Fruit fly (Drosophila melanogaster) whole organism, adult: ENCODE data around the gene Syx17.

Source experiments
- CG11617 ChIP-seq: fragments of 200-800 bp; sonication (Bioruptor generic); optimal IDR thresholded peaks from 2 replicates; lab custom pipeline; 2017; ENCODE audit warnings: mild to moderate bottlenecking, missing biosample characterization, missing genetic modification reagents, missing genetic modification characterization
- CG12768 ChIP-seq: fragments of 200-800 bp; sonication (Bioruptor generic); optimal IDR thresholded peaks from 2 replicates; lab custom pipeline; 2017; ENCODE audit warnings: missing biosample characterization, missing genetic modification characterization, mild to moderate bottlenecking, moderate library complexity, missing genetic modification reagents
- CG14711 ChIP-seq: fragments of 200-800 bp; sonication (Bioruptor generic); optimal IDR thresholded peaks from 2 replicates; lab custom pipeline; 2018; ENCODE audit warnings: missing biosample characterization, mild to moderate bottlenecking, missing genetic modification characterization, moderate library complexity
- CG1620 ChIP-seq: fragments of 200-800 bp; sonication (Bioruptor generic); optimal IDR thresholded peaks from 2 replicates; lab custom pipeline; 2016; ENCODE audit warnings: missing biosample characterization, missing genetic modification characterization
- CG33017 ChIP-seq: fragments of 200-800 bp; sonication (Bioruptor generic); optimal IDR thresholded peaks from 2 replicates; lab custom pipeline; 2018; ENCODE audit warnings: missing biosample characterization, mild to moderate bottlenecking, missing genetic modification characterization, moderate library complexity
- CG5204 ChIP-seq: fragments of 200-800 bp; sonication (Bioruptor generic); optimal IDR thresholded peaks from 2 replicates; lab custom pipeline; 2016; ENCODE audit warnings: missing biosample characterization, missing genetic modification characterization
- CG7045 ChIP-seq: fragments of 200-800 bp; sonication (Bioruptor generic); optimal IDR thresholded peaks from 2 replicates; lab custom pipeline; 2017; ENCODE audit warnings: missing biosample characterization, mild to moderate bottlenecking, missing genetic modification characterization
- CG7101 ChIP-seq: fragments of 200-800 bp; sonication (Bioruptor generic); optimal IDR thresholded peaks from 2 replicates; lab custom pipeline; 2018; ENCODE audit warnings: missing biosample characterization, mild to moderate bottlenecking, missing genetic modification characterization, moderate library complexity
- Clk ChIP-seq: fragments of 200-800 bp; sonication (Bioruptor generic); optimal IDR thresholded peaks from 2 replicates; lab custom pipeline; 2017; ENCODE audit warnings: missing biosample characterization, missing genetic modification characterization
- Crg-1 ChIP-seq: fragments of 200-800 bp; sonication (Bioruptor generic); optimal IDR thresholded peaks from 2 replicates; lab custom pipeline; 2016; ENCODE audit warnings: missing biosample characterization, missing genetic modification characterization
- Hr96 ChIP-seq: fragments of 200-800 bp; sonication (Bioruptor generic); optimal IDR thresholded peaks from 2 replicates; lab custom pipeline; 2016; ENCODE audit warnings: missing biosample characterization, missing genetic modification characterization
- Mnt ChIP-seq: fragments of 200-800 bp; sonication (Bioruptor generic); optimal IDR thresholded peaks from 2 replicates; lab custom pipeline; 2016; ENCODE audit warnings: missing biosample characterization, mild to moderate bottlenecking, missing genetic modification characterization
- bab1 ChIP-seq: fragments of 200-800 bp; sonication (Bioruptor generic); optimal IDR thresholded peaks from 3 replicates; lab custom pipeline; 2019; ENCODE audit warnings: missing biosample characterization, mild to moderate bottlenecking, missing genetic modification characterization, moderate library complexity
- cic ChIP-seq: fragments of 200-800 bp; sonication (Bioruptor generic); optimal IDR thresholded peaks from 2 replicates; lab custom pipeline; 2017; ENCODE audit warnings: missing biosample characterization, mild to moderate bottlenecking, missing genetic modification characterization, moderate library complexity
- cnc ChIP-seq, 2 experiments: fragments of >200 bp; optimal IDR thresholded peaks; 2 replicates each; lab custom pipeline; 2017
- kay ChIP-seq: fragments of 200-800 bp; sonication (Bioruptor generic); peaks from one replicate; lab custom pipeline; 2016; ENCODE audit warnings: missing biosample characterization, missing genetic modification characterization, borderline replicate concordance
- ovo ChIP-seq: fragments of 200-800 bp; sonication (Bioruptor generic); optimal IDR thresholded peaks from 2 replicates; lab custom pipeline; 2016; ENCODE audit warnings: missing biosample characterization, missing genetic modification characterization
- pad ChIP-seq: fragments of 200-800 bp; sonication (Bioruptor generic); optimal IDR thresholded peaks from 3 replicates; lab custom pipeline; 2017; ENCODE audit warnings: missing biosample characterization, missing genetic modification characterization, mild to moderate bottlenecking, moderate library complexity, missing genetic modification reagents
- tj ChIP-seq: fragments of 200-800 bp; sonication (Bioruptor generic); optimal IDR thresholded peaks from 3 replicates; lab custom pipeline; 2017; ENCODE audit warnings: missing biosample characterization, mild to moderate bottlenecking, missing genetic modification characterization, moderate library complexity
- toe ChIP-seq: fragments of 200-800 bp; sonication (Bioruptor generic); optimal IDR thresholded peaks from 2 replicates; lab custom pipeline; 2016; ENCODE audit warnings: missing biosample characterization, missing genetic modification characterization

Gene Syx17

dm6 chr3L:4428918-4429546 lies 25.7 kb downstream of the Syx17 start, which contains the start of gene nAChRbeta1:
nAChRbeta1 (plus strand) TSS chr3L:4429349.
- peak; percentile 80 for TF ChIP-seq CG14711 (tag; lab: Kevin White, UChicago)
- TF ChIP-seq kay (GFP tag; lab: Kevin White, UChicago) = no peak

dm6 chr3L:4430331-4430730 lies 27.0 kb downstream of the Syx17 start:
- TF ChIP-seq ovo = no peak
- no peak for TF ChIP-seq CG7045 (GFP tag; lab: Kevin White, UChicago)
- no peak for TF ChIP-seq bab1 (GFP tag; lab: Kevin White, UChicago)
- no peak for TF ChIP-seq CG12768 (GFP tag; lab: Kevin White, UChicago)
- TF ChIP-seq Crg-1 = no peak
- TF ChIP-seq CG11617 (GFP tag; lab: Kevin White, UChicago) = no peak
- no peak for TF ChIP-seq CG5204 (GFP tag; lab: Kevin White, UChicago)
- TF ChIP-seq Clk = no peak
- TF ChIP-seq tj (GFP tag; lab: Kevin White, UChicago) = no peak
- TF ChIP-seq kay (GFP tag; lab: Kevin White, UChicago) = no peak
- no peak for TF ChIP-seq toe
- no peak for TF ChIP-seq pad (GFP tag; lab: Kevin White, UChicago)
- TF ChIP-seq CG7101 (tag; lab: Kevin White, UChicago) = no peak
- TF ChIP-seq cnc (optimal IDR thresholded peaks at IDR 0.05; lab: Kevin White, UChicago) = no peak

- TF ChIP-seq CG5204 (GFP tag; lab: Kevin White, UChicago) = no peak
- TF ChIP-seq CG7101 (tag; lab: Kevin White, UChicago) = no peak
- TF ChIP-seq CG1620 = no peak
- TF ChIP-seq pad (GFP tag; lab: Kevin White, UChicago) = no peak
- no peak for TF ChIP-seq cic (GFP tag; lab: Kevin White, UChicago)
- no peak for TF ChIP-seq Hr96 (GFP tag; lab: Kevin White, UChicago)
- no peak for TF ChIP-seq Mnt (GFP tag; lab: Kevin White, UChicago)
- no peak for TF ChIP-seq CG11617 (GFP tag; lab: Kevin White, UChicago)
- TF ChIP-seq tj (GFP tag; lab: Kevin White, UChicago) = no peak
- no peak for TF ChIP-seq CG12768 (GFP tag; lab: Kevin White, UChicago)
- TF ChIP-seq bab1 (GFP tag; lab: Kevin White, UChicago) = no peak
- TF ChIP-seq Crg-1 = no peak
- TF ChIP-seq CG33017 = no peak
- no peak for TF ChIP-seq kay (GFP tag; lab: Kevin White, UChicago)
- TF ChIP-seq ovo = no peak
- no peak for TF ChIP-seq CG7045 (GFP tag; lab: Kevin White, UChicago)
- TF ChIP-seq Clk = no peak
- no peak for TF ChIP-seq toe
- no peak for TF ChIP-seq cnc (optimal IDR thresholded peaks at IDR 0.05; lab: Kevin White, UChicago)
Measured at dm6 chr3L:4431111-4431730, 27.9 kb downstream of the Syx17 start.

dm6 chr3L:4436421-4436820 lies 33.1 kb downstream of the Syx17 start, which contains the start of gene CG15021:
CG15021 (plus strand) TSS chr3L:4436721.
- TF ChIP-seq cic (GFP tag; lab: Kevin White, UChicago) (no peak), CG14711 (tag; lab: Kevin White, UChicago) (no peak), CG7101 (tag; lab: Kevin White, UChicago) (no peak), pad (GFP tag; lab: Kevin White, UChicago) (no peak), ovo (no peak), bab1 (GFP tag; lab: Kevin White, UChicago) (no peak), tj (GFP tag; lab: Kevin White, UChicago) (no peak), CG12768 (GFP tag; lab: Kevin White, UChicago) (no peak), toe (no peak)

dm6 chr3L:4440153-4440552 lies 36.9 kb downstream of the Syx17 start:
- TF ChIP-seq ovo = no peak
- TF ChIP-seq Crg-1 = no peak
- no peak for TF ChIP-seq kay (GFP tag; lab: Kevin White, UChicago)
- TF ChIP-seq CG14711 (tag; lab: Kevin White, UChicago) = no peak
- TF ChIP-seq Clk = no peak
- no peak for TF ChIP-seq CG7045 (GFP tag; lab: Kevin White, UChicago)
- TF ChIP-seq Mnt (GFP tag; lab: Kevin White, UChicago) = no peak
- no peak for TF ChIP-seq CG12768 (GFP tag; lab: Kevin White, UChicago)
- no peak for TF ChIP-seq CG5204 (GFP tag; lab: Kevin White, UChicago)
- TF ChIP-seq cnc (optimal IDR thresholded peaks at IDR 0.05; lab: Kevin White, UChicago) = no peak
- no peak for TF ChIP-seq CG7101 (tag; lab: Kevin White, UChicago)
- no peak for TF ChIP-seq tj (GFP tag; lab: Kevin White, UChicago)

dm6 chr3L:4442168-4442567 lies 38.9 kb downstream of the Syx17 start:
- TF ChIP-seq CG14711 (tag; lab: Kevin White, UChicago) (no peak), kay (GFP tag; lab: Kevin White, UChicago) (no peak), Clk (no peak), CG11617 (GFP tag; lab: Kevin White, UChicago) (no peak), CG7045 (GFP tag; lab: Kevin White, UChicago) (no peak), CG7101 (tag; lab: Kevin White, UChicago) (no peak), toe (no peak), CG5204 (GFP tag; lab: Kevin White, UChicago) (no peak), Mnt (GFP tag; lab: Kevin White, UChicago) (no peak), CG33017 (no peak), cnc (optimal IDR thresholded peaks at IDR 0.05; lab: Kevin White, UChicago) (no peak), cic (GFP tag; lab: Kevin White, UChicago) (no peak), bab1 (GFP tag; lab: Kevin White, UChicago) (no peak), CG12768 (GFP tag; lab: Kevin White, UChicago) (no peak), pad (GFP tag; lab: Kevin White, UChicago) (no peak), Crg-1 (no peak)
